Worm (Caenorhabditis elegans): ENCODE results near the gene F45G2.8.

Gene F45G2.8

DNA sequence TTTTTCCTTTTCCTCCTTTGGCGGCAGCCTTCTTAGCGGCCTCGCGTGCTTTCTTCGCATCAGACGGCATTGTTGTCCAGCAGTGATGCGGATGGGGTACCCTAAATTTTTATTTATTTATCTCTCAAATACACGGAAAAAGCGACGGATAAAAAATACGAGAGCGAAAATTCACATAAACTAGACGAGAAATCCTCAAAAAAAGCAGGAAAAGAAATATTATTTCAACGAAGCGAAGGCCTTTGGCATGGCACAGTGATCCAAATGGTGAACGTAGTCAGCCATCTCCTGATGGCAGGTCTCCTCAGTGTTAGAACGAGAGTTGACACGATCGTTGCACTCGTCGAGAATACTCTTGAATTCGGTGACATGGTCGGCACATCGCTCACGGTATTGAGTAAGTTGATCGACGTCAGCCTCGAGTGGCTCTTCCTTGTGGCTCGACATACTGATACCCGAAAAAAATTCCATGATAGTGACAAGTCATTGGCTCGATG is 26.7 kb upstream of the F45G2.8 start, which contains the start of the genes abcf-2 and T27E9.2:
abcf-2 (minus strand) TSS at position 101 of the 497 bp plus-strand sequence.
T27E9.2 (minus strand) TSS at position 447 of the 497 bp plus-strand sequence.
- no peak for TF ChIP-seq nhr-11 (tag; optimal IDR thresholded peaks at IDR 0.05)
- TF ChIP-seq fos-1 (tag; optimal IDR thresholded peaks at IDR 0.05) = no peak
- TF ChIP-seq lin-11 (tag; optimal IDR thresholded peaks at IDR 0.05) = no peak
- TF ChIP-seq gmeb-1 (tag; optimal IDR thresholded peaks at IDR 0.05) = no peak
- TF ChIP-seq nhr-25 (tag; optimal IDR thresholded peaks at IDR 0.05) = no peak
- TF ChIP-seq nhr-23 (tag; optimal IDR thresholded peaks at IDR 0.05) = no peak
- no peak for TF ChIP-seq egl-27 (tag; optimal IDR thresholded peaks at IDR 0.05)
- TF ChIP-seq mab-5 (tag; optimal IDR thresholded peaks at IDR 0.05) = no peak
- TF ChIP-seq ama-1 (optimal IDR thresholded peaks at IDR 0.05) = no peak
- no peak for TF ChIP-seq sma-3 (GFP tag; optimal IDR thresholded peaks at IDR 0.05)

DNA sequence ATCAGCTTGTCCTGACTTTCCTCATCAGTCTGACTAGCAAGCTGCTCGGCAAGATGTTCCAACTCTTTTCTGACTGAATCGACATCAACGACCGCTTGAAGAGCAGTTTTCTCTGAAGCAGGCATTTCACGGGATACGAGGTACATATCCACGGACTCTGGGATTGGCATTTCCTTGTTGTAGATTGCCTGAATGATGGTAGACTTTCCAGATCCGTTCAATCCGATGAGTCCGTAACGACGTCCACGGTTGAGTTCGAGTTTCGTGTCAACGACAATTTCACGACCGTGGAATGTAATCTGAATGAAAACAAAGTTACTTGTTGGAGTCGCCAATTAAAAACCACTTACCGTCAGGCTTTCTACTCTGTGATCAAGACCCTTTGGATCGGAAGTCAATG is 26.1 kb upstream of the F45G2.8 start:
- TF ChIP-seq elt-1 (tag; optimal IDR thresholded peaks at IDR 0.05) (no peak), zag-1 (tag; optimal IDR thresholded peaks at IDR 0.05) (no peak), dmd-4 (tag; optimal IDR thresholded peaks at IDR 0.05) (no peak), F13H6.1 (tag; optimal IDR thresholded peaks at IDR 0.05) (no peak), gmeb-1 (tag; optimal IDR thresholded peaks at IDR 0.05) (no peak), nhr-21 (tag; optimal IDR thresholded peaks at IDR 0.05) (no peak), mbf-1 (tag; optimal IDR thresholded peaks at IDR 0.05) (no peak), elt-3 (tag; optimal IDR thresholded peaks at IDR 0.05) (no peak), mab-5 (tag; optimal IDR thresholded peaks at IDR 0.05) (no peak), nhr-10 (tag; optimal IDR thresholded peaks at IDR 0.05) (no peak), lsy-2 (tag; optimal IDR thresholded peaks at IDR 0.05) (no peak), unc-55 (GFP tag; optimal IDR thresholded peaks at IDR 0.05) (no peak), Y55F3AM.14 (GFP tag; optimal IDR thresholded peaks at IDR 0.05) (no peak), nhr-77 (tag; optimal IDR thresholded peaks at IDR 0.05) (no peak), ama-1 (optimal IDR thresholded peaks at IDR 0.05) (no peak), R02D3.7 (tag; optimal IDR thresholded peaks at IDR 0.05) (no peak), snpc-4 (tag; optimal IDR thresholded peaks at IDR 0.05) (no peak), nhr-6 (tag; optimal IDR thresholded peaks at IDR 0.05) (no peak), sma-9 (GFP tag; optimal IDR thresholded peaks at IDR 0.05) (no peak), sma-9 (tag; optimal IDR thresholded peaks at IDR 0.05) (no peak), nhr-23 (tag; optimal IDR thresholded peaks at IDR 0.05) (no peak)

DNA sequence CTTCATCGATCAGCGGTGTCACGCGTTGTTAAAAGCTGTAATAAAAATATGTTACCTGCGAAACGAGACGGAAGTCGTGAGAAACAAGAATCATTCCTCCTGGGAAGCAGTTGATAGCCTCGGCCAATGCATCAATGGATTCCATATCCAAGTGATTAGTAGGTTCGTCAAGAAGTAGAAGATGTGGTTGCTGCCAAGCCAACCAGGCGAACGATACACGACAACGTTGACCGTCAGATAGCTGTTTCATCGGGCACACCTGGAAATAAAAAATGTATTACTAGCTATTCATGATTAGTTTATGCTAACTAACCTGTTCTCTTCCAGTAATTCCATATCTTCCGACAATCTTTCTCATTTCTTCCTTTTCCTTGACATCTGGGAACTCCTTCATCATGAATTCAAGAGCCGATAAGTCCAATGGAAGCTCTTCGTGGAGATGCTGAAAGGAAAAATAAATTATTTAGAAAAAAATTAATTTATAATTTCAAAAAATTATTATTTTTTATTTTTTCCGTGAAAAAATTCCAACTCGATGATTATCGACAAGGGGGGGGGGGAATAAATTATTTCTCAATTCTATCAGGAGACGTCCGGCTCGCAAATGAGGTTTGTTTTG is 23.6 kb upstream of the F45G2.8 start, which contains the start of gene tag-164:
tag-164 (plus strand) TSS at position 569 of the 619 bp plus-strand sequence.
- TF ChIP-seq lin-39 (tag; optimal IDR thresholded peaks at IDR 0.05) (no peak), nhr-23 (tag; optimal IDR thresholded peaks at IDR 0.05) (no peak), F13H6.1 (tag; optimal IDR thresholded peaks at IDR 0.05) (no peak), aly-2 (tag; optimal IDR thresholded peaks at IDR 0.05) (no peak), sem-4 (tag; optimal IDR thresholded peaks at IDR 0.05) (no peak), nhr-77 (tag; optimal IDR thresholded peaks at IDR 0.05) (no peak), ztf-4 (tag; optimal IDR thresholded peaks at IDR 0.05) (no peak), nhr-6 (tag; optimal IDR thresholded peaks at IDR 0.05) (no peak), Y55F3AM.14 (GFP tag; optimal IDR thresholded peaks at IDR 0.05) (no peak), dmd-4 (tag; optimal IDR thresholded peaks at IDR 0.05) (no peak), nhr-129 (tag; optimal IDR thresholded peaks at IDR 0.05) (no peak), peb-1 (tag; optimal IDR thresholded peaks at IDR 0.05) (no peak), ceh-82 (tag; optimal IDR thresholded peaks at IDR 0.05) (no peak), nhr-21 (tag; optimal IDR thresholded peaks at IDR 0.05) (no peak), nhr-25 (tag; optimal IDR thresholded peaks at IDR 0.05) (no peak), lin-11 (tag; optimal IDR thresholded peaks at IDR 0.05) (no peak), ama-1 (optimal IDR thresholded peaks at IDR 0.05) (no peak)

DNA sequence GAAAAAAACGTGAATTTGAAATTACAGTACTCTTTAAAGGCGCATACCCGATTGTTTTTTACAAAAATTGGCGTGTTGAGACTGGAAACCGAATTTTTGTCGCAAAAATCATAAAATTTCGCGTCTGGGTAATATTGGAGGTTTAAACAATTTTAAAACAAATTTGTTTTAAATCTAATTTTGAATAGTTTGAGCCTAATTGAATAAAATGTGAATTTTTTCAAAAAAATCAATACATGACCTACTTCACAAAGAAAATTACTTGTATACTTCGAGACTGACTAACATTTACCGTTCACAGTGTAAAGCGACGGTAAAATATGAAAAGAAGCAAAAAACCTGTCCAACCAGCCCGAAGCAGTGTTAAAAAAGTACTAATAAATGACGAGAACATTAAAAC is 21.8 kb upstream of the F45G2.8 start:
- peak; percentile 1 for TF ChIP-seq ama-1 (optimal IDR thresholded peaks at IDR 0.05)
- TF ChIP-seq skn-1 (tag; optimal IDR thresholded peaks at IDR 0.05) = no peak
- TF ChIP-seq lin-39 (tag; optimal IDR thresholded peaks at IDR 0.05) = no peak

DNA sequence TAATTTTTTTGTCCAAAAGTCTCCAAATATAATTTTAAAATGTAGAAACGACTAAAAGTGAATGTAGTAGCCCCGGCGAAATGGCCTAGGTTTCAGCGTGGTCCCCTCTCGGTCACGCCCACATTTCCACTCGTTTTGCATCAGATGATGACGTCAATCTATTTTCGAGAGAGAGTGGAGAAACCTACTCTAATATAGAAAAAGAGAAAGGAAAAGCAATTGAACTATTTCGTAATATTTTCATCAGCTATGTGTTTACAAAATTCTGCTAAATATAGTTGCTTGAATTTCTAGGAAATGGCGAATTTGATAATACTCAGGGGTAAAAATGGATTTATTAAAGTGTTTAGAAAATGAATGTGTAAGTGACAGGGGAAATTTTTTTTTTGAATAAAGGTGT is 20.3 kb upstream of the F45G2.8 start:
- no peak for TF ChIP-seq nhr-23 (tag; optimal IDR thresholded peaks at IDR 0.05)
- no peak for TF ChIP-seq nhr-237 (tag; optimal IDR thresholded peaks at IDR 0.05)
- no peak for TF ChIP-seq ztf-1 (GFP tag; conservative IDR thresholded peaks at IDR 0.05)
- no peak for TF ChIP-seq elt-3 (tag; optimal IDR thresholded peaks at IDR 0.05)
- no peak for TF ChIP-seq sma-3 (GFP tag; optimal IDR thresholded peaks at IDR 0.05)
- no peak for TF ChIP-seq skn-1 (tag; optimal IDR thresholded peaks at IDR 0.05)
- TF ChIP-seq lin-11 (tag; optimal IDR thresholded peaks at IDR 0.05) = no peak
- TF ChIP-seq mbf-1 (tag; optimal IDR thresholded peaks at IDR 0.05) = no peak
- no peak for TF ChIP-seq nhr-11 (tag; optimal IDR thresholded peaks at IDR 0.05)
- no peak for TF ChIP-seq elt-1 (tag; optimal IDR thresholded peaks at IDR 0.05)
- no peak for TF ChIP-seq alr-1 (tag; optimal IDR thresholded peaks at IDR 0.05)
- TF ChIP-seq unc-62 (GFP tag; optimal IDR thresholded peaks at IDR 0.05) = no peak
- TF ChIP-seq egl-27 (tag; optimal IDR thresholded peaks at IDR 0.05) = no peak
- peak in 1 of 2 experiments; percentile 64 for TF ChIP-seq lsy-2 (tag; optimal IDR thresholded peaks at IDR 0.05)
- TF ChIP-seq unc-55 (GFP tag; optimal IDR thresholded peaks at IDR 0.05) = peak; percentile 92
- no peak for TF ChIP-seq ZK546.5 (tag; optimal IDR thresholded peaks at IDR 0.05)
- TF ChIP-seq nhr-6 (tag; optimal IDR thresholded peaks at IDR 0.05) = no peak
- no peak for TF ChIP-seq nhr-10 (tag; optimal IDR thresholded peaks at IDR 0.05)
- TF ChIP-seq C34F6.9 (tag; optimal IDR thresholded peaks at IDR 0.05) = peak; percentile 73
- no peak for TF ChIP-seq ceh-16 (tag; optimal IDR thresholded peaks at IDR 0.05)
- no peak for TF ChIP-seq nhr-77 (tag; optimal IDR thresholded peaks at IDR 0.05)
- TF ChIP-seq ceh-82 (tag; optimal IDR thresholded peaks at IDR 0.05) = no peak
- TF ChIP-seq crh-2 (tag; optimal IDR thresholded peaks at IDR 0.05) = peak; percentile 66
- no peak for TF ChIP-seq snpc-4 (tag; optimal IDR thresholded peaks at IDR 0.05)
- peak; percentile 1 for TF ChIP-seq zag-1 (tag; optimal IDR thresholded peaks at IDR 0.05)
